Worm (Caenorhabditis elegans) whole organism, midembryonic: ENCODE data around the gene ZC449.4.

Experiments
- cog-1 ChIP-seq: sonication (generic microtip); optimal IDR thresholded peaks from 2 replicates; lab custom pipeline; 2016; ENCODE audit warnings: missing genetic modification characterization, missing compliant biosample characterization
- klf-2 ChIP-seq: fragments of 200-800 bp; sonication (Bioruptor generic); conservative IDR thresholded peaks from 2 replicates; pipeline ENCODE4 v1.3.6; 2022; ENCODE audit warnings: missing genetic modification reagents, missing genetic modification characterization, missing compliant biosample characterization
- ztf-23 ChIP-seq: fragments of 200-800 bp; sonication (Bioruptor generic); IDR thresholded peaks from 2 replicates; pipeline ENCODE4 v1.3.6; 2022; ENCODE audit warnings: missing genetic modification reagents, missing genetic modification characterization, missing compliant biosample characterization

DNA sequence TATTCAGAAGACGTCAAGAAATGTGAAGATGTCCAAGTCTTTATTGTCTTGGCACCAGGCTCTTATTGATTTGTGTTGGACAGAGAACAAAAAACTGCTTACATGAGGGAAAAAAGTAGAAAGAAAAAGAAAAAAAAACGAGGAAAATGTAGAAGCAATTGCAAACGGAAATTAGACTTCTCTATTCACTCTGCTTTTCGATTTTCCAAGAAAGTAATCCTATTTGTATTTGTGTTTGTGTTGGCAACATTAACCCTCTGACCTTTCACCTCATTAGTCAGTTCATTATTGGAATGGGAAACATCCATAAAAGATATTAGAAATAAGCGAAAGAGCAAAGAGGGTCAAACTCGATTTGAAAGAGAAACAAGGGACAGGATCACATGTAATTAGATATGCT, 2.0 kb downstream of the ZC449.4 start:
- TF ChIP-seq klf-2 (GFP tag; lab: Robert Waterston, UW), result no peak
- TF ChIP-seq cog-1 (tag; lab: Kevin White, UChicago), result no peak
- no peak for TF ChIP-seq ztf-23 (GFP tag; lab: Robert Waterston, UW)
